Worm (Caenorhabditis elegans): Measurements from ENCODE around the gene T28C6.10.

DNA sequence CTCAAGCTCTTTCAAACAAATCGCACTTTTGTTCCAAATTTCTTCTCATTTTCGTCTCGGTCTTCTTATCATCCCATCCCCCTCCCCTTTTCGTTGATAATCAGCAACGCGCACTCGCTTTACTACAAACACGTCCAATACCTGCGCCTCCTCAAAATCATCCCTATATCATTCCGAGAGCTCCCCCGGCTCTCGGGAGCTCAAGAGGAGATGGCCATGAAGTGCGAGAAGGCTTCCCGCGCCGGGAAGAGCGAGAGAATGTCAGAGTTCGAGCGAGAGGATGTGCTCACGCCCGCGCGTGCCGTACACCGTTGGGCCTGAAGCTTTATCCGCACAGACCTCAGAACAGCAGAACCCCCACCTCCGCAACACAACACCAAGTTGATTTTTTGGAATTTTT, 33.1 kb downstream of the T28C6.10 start:
- TF ChIP-seq lin-54 (GFP tag; optimal IDR thresholded peaks at IDR 0.05): no peak
- no peak for TF ChIP-seq ets-4 (GFP tag; optimal IDR thresholded peaks at IDR 0.05)
- TF ChIP-seq sea-2 (GFP tag; IDR thresholded peaks at IDR 0.05): no peak
- TF ChIP-seq unc-130 (GFP tag; optimal IDR thresholded peaks at IDR 0.05): no peak
- peak; percentile 75; the same call in 1 of the 2 replicates for TF ChIP-seq egrh-3 (GFP tag; IDR thresholded peaks at IDR 0.05)
- TF ChIP-seq unc-62 (GFP tag; optimal IDR thresholded peaks at IDR 0.05): no peak
- no peak for TF ChIP-seq F33H1.4 (GFP tag; IDR thresholded peaks at IDR 0.05)
- no peak for TF ChIP-seq pbrm-1 (GFP tag; IDR thresholded peaks at IDR 0.05)

Measured in whole organism, young adult.